Fruit fly (Drosophila melanogaster): Measurements from ENCODE around the gene CG7130.
A peak's percentile ranks its signal among the peaks of the same experiment; 100 is the strongest.

CG7130 gene

dm6 chr3L:22075706-22076398, at the start of gene CG7130, which contains the start of gene RpLP0 (continued):
- TF ChIP-seq Dad (GFP tag; optimal IDR thresholded peaks at IDR 0.05) (peak; percentile 90), CG1233 (GFP tag; optimal IDR thresholded peaks at IDR 0.05) (peak; percentile 96), pros (GFP tag; optimal IDR thresholded peaks at IDR 0.05) (peak; percentile 25), E2f2 (GFP tag; IDR thresholded peaks at IDR 0.05) (peak; percentile 84), CG8089 (GFP tag; optimal IDR thresholded peaks at IDR 0.05) (peak; percentile 95), toy (GFP tag; IDR thresholded peaks at IDR 0.05) (0 out of 2 replicates have a peak, but pooled peaks have one; percentile 37), NFAT (GFP tag; IDR thresholded peaks at IDR 0.05) (peak; percentile 94), CG1603 (tag; optimal IDR thresholded peaks at IDR 0.05) (peak; percentile 93), seq (GFP tag; IDR thresholded peaks at IDR 0.05) (peak; percentile 83), CG4404 (GFP tag; IDR thresholded peaks at IDR 0.05) (0 out of 2 replicates have a peak, but pooled peaks have one; percentile 26), bsh (GFP tag; optimal IDR thresholded peaks at IDR 0.05) (peak; percentile 39 to 84), sob (GFP tag; IDR thresholded peaks at IDR 0.05) (peak; percentile 92), fu2 (GFP tag; optimal IDR thresholded peaks at IDR 0.05) (peak; percentile 86), gsb-n (tag; optimal IDR thresholded peaks at IDR 0.05) (peak; percentile 90), HLH3B (GFP tag; IDR thresholded peaks at IDR 0.05) (peak; percentile 79), CG8388 (GFP tag; optimal IDR thresholded peaks at IDR 0.05) (peak; percentile 87), Hmx (GFP tag; optimal IDR thresholded peaks at IDR 0.05) (no peak), amos (GFP tag; IDR thresholded peaks at IDR 0.05; ENCODE audit: partially characterized antibody) (peak; percentile 42; the same call in 1 of the 2 replicates), ken (GFP tag; IDR thresholded peaks at IDR 0.05) (peak; percentile 90), Ada2b (GFP tag; IDR thresholded peaks at IDR 0.05) (peak; percentile 52; the same call in 1 of the 2 replicates), CG12155 (GFP tag; optimal IDR thresholded peaks at IDR 0.05) (peak; percentile 75), pita (GFP tag; optimal IDR thresholded peaks at IDR 0.05) (no peak), ro (GFP tag; IDR thresholded peaks at IDR 0.05) (peak; percentile 11; the same call in 1 of the 2 replicates), chinmo (GFP tag; IDR thresholded peaks at IDR 0.05; ENCODE audit: partially characterized antibody) (no peak), en (GFP tag; optimal IDR thresholded peaks at IDR 0.05) (peak; percentile 86), tio (GFP tag; optimal IDR thresholded peaks at IDR 0.05) (peak; percentile 82), CG42726 (GFP tag; IDR thresholded peaks at IDR 0.05; ENCODE audit: partially characterized antibody) (no peak; the same call in 1 of the 2 replicates), lmd (GFP tag; IDR thresholded peaks at IDR 0.05) (peak; percentile 70), Myb (GFP tag; optimal IDR thresholded peaks at IDR 0.05) (peak; percentile 82), zf30C (GFP tag; optimal IDR thresholded peaks at IDR 0.05) (peak; percentile 29), Fer2 (tag; optimal IDR thresholded peaks at IDR 0.05) (peak; percentile 83), grau (tag; optimal IDR thresholded peaks at IDR 0.05) (peak; percentile 85), CG12769 (tag; optimal IDR thresholded peaks at IDR 0.05) (peak; percentile 89), CG1647 (GFP tag; optimal IDR thresholded peaks at IDR 0.05) (peak; percentile 85), tx (GFP tag; optimal IDR thresholded peaks at IDR 0.05) (peak; percentile 80), CG30403 (GFP tag; optimal IDR thresholded peaks at IDR 0.05) (peak; percentile 83), D19A (tag; optimal IDR thresholded peaks at IDR 0.05) (peak; percentile 59), psq (GFP tag; optimal IDR thresholded peaks at IDR 0.05) (peak; percentile 64), crol (GFP tag; IDR thresholded peaks at IDR 0.05) (0 out of 2 replicates have a peak, but pooled peaks have one; percentile 42), Tbp (GFP tag; optimal IDR thresholded peaks at IDR 0.05) (peak; percentile 28), Rx (GFP tag; IDR thresholded peaks at IDR 0.05) (peak; percentile 87), CG13424 (tag; optimal IDR thresholded peaks at IDR 0.05) (peak; percentile 80), Mes4 (GFP tag; optimal IDR thresholded peaks at IDR 0.05) (peak; percentile 99), dan (GFP tag; IDR thresholded peaks at IDR 0.05) (no peak), CG10267 (tag; optimal IDR thresholded peaks at IDR 0.05) (peak; percentile 86), CG6791 (GFP tag; IDR thresholded peaks at IDR 0.05; ENCODE audit: partially characterized antibody) (peak; percentile 62; the same call in 2 of the 3 replicates), CG6689 (GFP tag; IDR thresholded peaks at IDR 0.05) (peak; percentile 72), Nf-YB (GFP tag; optimal IDR thresholded peaks at IDR 0.05) (peak; percentile 80), nerfin-1 (tag; optimal IDR thresholded peaks at IDR 0.05) (peak; percentile 87)

Measured in whole organism, embryonic.